Fruit fly (Drosophila melanogaster) S2 (cell line): ENCODE measurements around the gene Trf4-1.
A peak's percentile ranks its signal among the peaks of the same experiment; 100 is the strongest.

Source experiments
- CG8478 ChIP-seq: fragments of >200 bp; optimal IDR thresholded peaks from 2 replicates; lab custom pipeline; 2018
- CTCF ChIP-seq, 2 experiments: fragments of >200 bp; optimal IDR thresholded peaks; 2 replicates each; lab custom pipeline; 2018

Trf4-1 gene

dm6 chrX:8560087-8560999, at the start of gene Trf4-1, which contains the start of gene CG12112:
Trf4-1 (plus strand) TSS chrX:8560322.
CG12112 (minus strand) TSS chrX:8560192.
- TF ChIP-seq CTCF (optimal IDR thresholded peaks at IDR 0.05; lab: Kevin White, UChicago): peak; percentile 44 to 51
- no peak for TF ChIP-seq CG8478 (lab: Kevin White, UChicago)

- TF ChIP-seq CG8478 (lab: Kevin White, UChicago) (no peak), CTCF (optimal IDR thresholded peaks at IDR 0.05; lab: Kevin White, UChicago) (no peak)
These were observed 49.4 kb upstream of the Trf4-1 start for dm6 chrX:8510731-8511130.

dm6 chrX:8512251-8512650, 47.9 kb upstream of the Trf4-1 start:
- TF ChIP-seq CTCF (optimal IDR thresholded peaks at IDR 0.05; lab: Kevin White, UChicago): no peak
- no peak for TF ChIP-seq CG8478 (lab: Kevin White, UChicago)

dm6 chrX:8517121-8518024, 42.7 kb upstream of the Trf4-1 start, which contains the start of gene Nrg:
Nrg (plus strand) TSS chrX:8517373.
- no peak for TF ChIP-seq CG8478 (lab: Kevin White, UChicago)
- TF ChIP-seq CTCF (optimal IDR thresholded peaks at IDR 0.05; lab: Kevin White, UChicago): peak; percentile 31 to 46

dm6 chrX:8518025-8518661, 42.0 kb upstream of the Trf4-1 start:
- TF ChIP-seq CG8478 (lab: Kevin White, UChicago) (no peak), CTCF (optimal IDR thresholded peaks at IDR 0.05; lab: Kevin White, UChicago) (no peak)

dm6 chrX:8520517-8520916, 39.6 kb upstream of the Trf4-1 start:
- TF ChIP-seq CG8478 (lab: Kevin White, UChicago) (no peak), CTCF (optimal IDR thresholded peaks at IDR 0.05; lab: Kevin White, UChicago) (no peak)

- TF ChIP-seq CG8478 (lab: Kevin White, UChicago) (no peak), CTCF (optimal IDR thresholded peaks at IDR 0.05; lab: Kevin White, UChicago) (no peak)
These were observed 38.6 kb upstream of the Trf4-1 start for dm6 chrX:8521492-8521891.

- no peak for TF ChIP-seq CG8478 (lab: Kevin White, UChicago)
- no peak for TF ChIP-seq CTCF (optimal IDR thresholded peaks at IDR 0.05; lab: Kevin White, UChicago)
These were observed 37.6 kb upstream of the Trf4-1 start for dm6 chrX:8522504-8522903.

dm6 chrX:8523572-8524155, 36.5 kb upstream of the Trf4-1 start:
- TF ChIP-seq CTCF (optimal IDR thresholded peaks at IDR 0.05; lab: Kevin White, UChicago) (no peak), CG8478 (lab: Kevin White, UChicago) (no peak)

dm6 chrX:8529598-8529997, 30.5 kb upstream of the Trf4-1 start, which contains the start of gene PIP82:
PIP82 (minus strand) TSS chrX:8529698.
- TF ChIP-seq CTCF (optimal IDR thresholded peaks at IDR 0.05; lab: Kevin White, UChicago): no peak
- no peak for TF ChIP-seq CG8478 (lab: Kevin White, UChicago)

- TF ChIP-seq CTCF (optimal IDR thresholded peaks at IDR 0.05; lab: Kevin White, UChicago): no peak
- TF ChIP-seq CG8478 (lab: Kevin White, UChicago): no peak
These were observed 28.3 kb upstream of the Trf4-1 start for dm6 chrX:8531775-8532174.

dm6 chrX:8533589-8534320, 26.4 kb upstream of the Trf4-1 start:
- TF ChIP-seq CTCF (optimal IDR thresholded peaks at IDR 0.05; lab: Kevin White, UChicago) (no peak), CG8478 (lab: Kevin White, UChicago) (no peak)

dm6 chrX:8534321-8534661, 25.8 kb upstream of the Trf4-1 start:
- TF ChIP-seq CG8478 (lab: Kevin White, UChicago) (no peak), CTCF (optimal IDR thresholded peaks at IDR 0.05; lab: Kevin White, UChicago) (peak; percentile 35 to 65)
